Worm (Caenorhabditis elegans) whole organism, L2 larva: ENCODE data around the gene clec-132.

Experiments
- F13H6.1 ChIP-seq: sonication (generic microtip); optimal IDR thresholded peaks from 2 replicates; lab custom pipeline; 2016; ENCODE audit warnings: missing genetic modification characterization, missing compliant biosample characterization
- Y55F3AM.14 ChIP-seq: fragments of 200-800 bp; sonication (Bioruptor generic); optimal IDR thresholded peaks from 2 replicates; lab custom pipeline; 2018; ENCODE audit warnings: mild to moderate bottlenecking, missing genetic modification characterization, missing compliant biosample characterization
- ZK546.5 ChIP-seq: sonication (generic microtip); optimal IDR thresholded peaks from 2 replicates; lab custom pipeline; 2017; ENCODE audit warnings: missing biosample characterization, missing genetic modification characterization
- blmp-1 ChIP-seq: sonication (generic microtip); optimal IDR thresholded peaks from 2 replicates; lab custom pipeline; 2017; ENCODE audit warnings: missing genetic modification characterization, mild to moderate bottlenecking, missing compliant biosample characterization, antibody characterized with exemption, moderate library complexity; ENCODE audit not compliant: insufficient read depth
- ceh-16 ChIP-seq: fragments of 150-350 bp; optimal IDR thresholded peaks from 2 replicates; lab custom pipeline; 2014; ENCODE audit warnings: missing biosample characterization, missing genetic modification characterization
- crh-2 ChIP-seq: sonication (generic microtip); optimal IDR thresholded peaks from 2 replicates; lab custom pipeline; 2017; ENCODE audit warnings: missing biosample characterization, missing genetic modification characterization
- dmd-4 ChIP-seq: sonication (generic microtip); optimal IDR thresholded peaks from 2 replicates; lab custom pipeline; 2017; ENCODE audit warnings: missing biosample characterization, missing genetic modification characterization
- egl-27 ChIP-seq: sonication (generic microtip); optimal IDR thresholded peaks from 3 replicates; lab custom pipeline; 2017; ENCODE audit warnings: missing biosample characterization, missing genetic modification reagents, missing genetic modification characterization
- elt-3 ChIP-seq: sonication (generic microtip); optimal IDR thresholded peaks from 2 replicates; lab custom pipeline; 2017; ENCODE audit warnings: missing biosample characterization, missing genetic modification characterization
- lin-13 ChIP-seq: fragments of 150-350 bp; optimal IDR thresholded peaks from 2 replicates; lab custom pipeline; 2014; ENCODE audit warnings: missing biosample characterization, missing genetic modification reagents, missing genetic modification characterization
- mab-5 ChIP-seq: fragments of 150-350 bp; optimal IDR thresholded peaks from 2 replicates; lab custom pipeline; 2014; ENCODE audit warnings: missing biosample characterization, missing genetic modification characterization
- mbf-1 ChIP-seq: sonication (generic microtip); optimal IDR thresholded peaks from 2 replicates; lab custom pipeline; 2017; ENCODE audit warnings: missing biosample characterization, missing genetic modification characterization
- mdl-1 ChIP-seq, 2 experiments: fragments of 150-350 bp in 1 of 2; sonication (generic microtip) in 1 of 2; optimal IDR thresholded peaks; 2 replicates each; lab custom pipeline; 2017; ENCODE audit warnings: missing biosample characterization in 2 of 2, missing genetic modification characterization in 2 of 2
- nhr-10 ChIP-seq: sonication (generic microtip); optimal IDR thresholded peaks from 2 replicates; lab custom pipeline; 2017; ENCODE audit warnings: missing biosample characterization, missing genetic modification characterization
- nhr-129 ChIP-seq: fragments of 150-350 bp; optimal IDR thresholded peaks from 2 replicates; lab custom pipeline; 2014; ENCODE audit warnings: missing biosample characterization, missing genetic modification characterization
- nhr-23 ChIP-seq: fragments of 150-350 bp; optimal IDR thresholded peaks from 2 replicates; lab custom pipeline; 2014; ENCODE audit warnings: missing biosample characterization, missing genetic modification reagents, missing genetic modification characterization
- nhr-25 ChIP-seq: fragments of 150-350 bp; sonication (generic microtip); optimal IDR thresholded peaks from 3 replicates; lab custom pipeline; 2014; ENCODE audit warnings: missing biosample characterization, missing genetic modification characterization
- nhr-77 ChIP-seq: fragments of 150-350 bp; optimal IDR thresholded peaks from 2 replicates; lab custom pipeline; 2014; ENCODE audit warnings: missing biosample characterization, missing genetic modification characterization
- peb-1 ChIP-seq: fragments of 150-350 bp; optimal IDR thresholded peaks from 2 replicates; lab custom pipeline; 2014; ENCODE audit warnings: missing biosample characterization, missing genetic modification characterization
- sem-4 ChIP-seq: fragments of 150-350 bp; optimal IDR thresholded peaks from 2 replicates; lab custom pipeline; 2014; ENCODE audit warnings: missing biosample characterization, missing genetic modification reagents, missing genetic modification characterization
- sma-3 ChIP-seq: sonication (generic microtip); optimal IDR thresholded peaks from 2 replicates; lab custom pipeline; 2016; ENCODE audit warnings: missing genetic modification reagents, missing genetic modification characterization, missing compliant biosample characterization
- sma-9 ChIP-seq, 2 experiments: fragments of 150-350 bp in 1 of 2; sonication (generic microtip) in 1 of 2; optimal IDR thresholded peaks; 2 replicates each; lab custom pipeline; 2014 to 2016; ENCODE audit warnings: missing genetic modification characterization in 2 of 2, mild to moderate bottlenecking in 1 of 2, missing biosample characterization in 1 of 2, missing compliant biosample characterization in 1 of 2, missing genetic modification reagents in 1 of 2, moderate library complexity in 1 of 2
- snpc-4 ChIP-seq: fragments of 150-350 bp; optimal IDR thresholded peaks from 2 replicates; lab custom pipeline; 2014; ENCODE audit warnings: missing biosample characterization, missing genetic modification characterization
- unc-55 ChIP-seq: fragments of 150-350 bp; sonication (generic microtip); optimal IDR thresholded peaks from 3 replicates; lab custom pipeline; 2014; ENCODE audit warnings: missing biosample characterization, missing genetic modification reagents, missing genetic modification characterization
- unc-62 ChIP-seq: fragments of 150-350 bp; optimal IDR thresholded peaks from 2 replicates; lab custom pipeline; 2014; ENCODE audit warnings: missing biosample characterization, missing genetic modification reagents, missing genetic modification characterization
- ztf-11 ChIP-seq: sonication (generic microtip); optimal IDR thresholded peaks from 2 replicates; lab custom pipeline; 2017; ENCODE audit warnings: missing biosample characterization, missing genetic modification characterization
- ztf-4 ChIP-seq: fragments of 150-350 bp; optimal IDR thresholded peaks from 2 replicates; lab custom pipeline; 2014; ENCODE audit warnings: missing biosample characterization, missing genetic modification characterization

Gene clec-132

DNA sequence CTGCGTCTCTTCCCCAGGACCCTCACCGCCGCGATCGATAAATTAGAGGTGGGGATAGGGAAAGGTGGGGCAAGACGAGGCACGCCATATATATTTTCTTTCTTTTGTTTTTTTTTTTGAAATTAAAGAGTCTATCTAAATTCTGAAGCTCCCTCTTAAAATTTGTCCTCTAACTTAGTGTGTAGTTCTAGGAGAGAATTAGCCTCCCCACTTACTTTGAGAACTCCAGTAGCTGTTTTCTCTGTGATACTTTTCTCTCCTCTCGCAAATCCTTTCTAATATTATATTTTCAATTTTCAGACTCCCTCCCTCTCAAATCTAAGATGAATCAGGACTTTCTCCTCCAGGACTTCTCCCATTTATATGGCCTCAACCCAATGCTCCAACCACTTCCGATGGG lies 45.2 kb downstream of the clec-132 start, which contains the start of gene M151.7:
M151.7 (plus strand) TSS at position 301 of the 400 bp plus-strand sequence.
- no peak for TF ChIP-seq elt-3 (tag; lab: Kevin White, UChicago)
- TF ChIP-seq dmd-4 (tag; lab: Kevin White, UChicago): no peak
- no peak for TF ChIP-seq unc-55 (GFP tag; lab: Kevin White, UChicago)
- no peak for TF ChIP-seq unc-62 (GFP tag; lab: Kevin White, UChicago)
- no peak for TF ChIP-seq sma-3
- no peak for TF ChIP-seq sma-9 (GFP tag; optimal IDR thresholded peaks at IDR 0.05; lab: Kevin White, UChicago)
- TF ChIP-seq sma-9 (tag; optimal IDR thresholded peaks at IDR 0.05; lab: Kevin White, UChicago): no peak
- TF ChIP-seq nhr-129 (tag; lab: Kevin White, UChicago): no peak
- TF ChIP-seq egl-27 (tag; lab: Kevin White, UChicago): no peak
- no peak for TF ChIP-seq lin-13 (GFP tag; lab: Kevin White, UChicago)
- no peak for TF ChIP-seq nhr-25 (tag; lab: Kevin White, UChicago)
- TF ChIP-seq Y55F3AM.14 (GFP tag; lab: Kevin White, UChicago): no peak
- no peak for TF ChIP-seq blmp-1 (tag; lab: Kevin White, UChicago)
- TF ChIP-seq, all 48 proteins: peak for 0

DNA sequence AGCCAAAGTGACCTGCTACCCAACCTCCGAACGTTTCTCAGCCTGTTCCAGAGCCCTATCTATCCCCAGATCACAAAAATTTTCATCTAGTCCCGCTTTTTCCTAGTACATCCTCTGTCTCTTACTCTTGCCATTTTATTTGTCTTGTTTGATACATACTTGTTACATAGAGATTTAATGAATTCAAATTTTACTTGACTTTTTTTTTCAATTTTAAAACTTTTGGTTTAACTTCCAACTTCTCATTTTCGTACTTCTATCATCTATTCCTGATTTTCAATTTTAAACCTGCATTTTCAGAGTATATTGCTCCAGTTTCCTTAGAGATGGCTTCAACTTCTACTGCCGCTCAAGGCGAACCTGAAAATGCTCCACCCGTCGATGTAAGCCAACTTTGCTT lies 50.0 kb downstream of the clec-132 start, which contains the start of gene M151.3:
M151.3 (plus strand) TSS at position 301 of the 400 bp plus-strand sequence.
- TF ChIP-seq nhr-77 (tag; lab: Kevin White, UChicago) (no peak), ceh-16 (tag; lab: Kevin White, UChicago) (no peak), F13H6.1 (no peak), mab-5 (tag; lab: Kevin White, UChicago) (no peak), sma-9 (GFP tag; optimal IDR thresholded peaks at IDR 0.05; lab: Kevin White, UChicago) (no peak), sma-9 (tag; optimal IDR thresholded peaks at IDR 0.05; lab: Kevin White, UChicago) (no peak), sem-4 (tag; lab: Kevin White, UChicago) (no peak), ZK546.5 (no peak), nhr-10 (tag; lab: Kevin White, UChicago) (no peak), mbf-1 (tag; lab: Kevin White, UChicago) (no peak), snpc-4 (tag; lab: Kevin White, UChicago) (no peak), crh-2 (tag; lab: Kevin White, UChicago) (no peak), unc-55 (GFP tag; lab: Kevin White, UChicago) (no peak), ztf-4 (tag; lab: Kevin White, UChicago) (no peak), peb-1 (no peak), nhr-25 (tag; lab: Kevin White, UChicago) (no peak), ztf-11 (tag; lab: Kevin White, UChicago) (no peak), nhr-23 (tag; lab: Kevin White, UChicago) (no peak), mdl-1 (tag; optimal IDR thresholded peaks at IDR 0.05; lab: Kevin White, UChicago) (no peak)
